Worm (Caenorhabditis elegans): ENCODE results near the gene C26B2.7.

DNA sequence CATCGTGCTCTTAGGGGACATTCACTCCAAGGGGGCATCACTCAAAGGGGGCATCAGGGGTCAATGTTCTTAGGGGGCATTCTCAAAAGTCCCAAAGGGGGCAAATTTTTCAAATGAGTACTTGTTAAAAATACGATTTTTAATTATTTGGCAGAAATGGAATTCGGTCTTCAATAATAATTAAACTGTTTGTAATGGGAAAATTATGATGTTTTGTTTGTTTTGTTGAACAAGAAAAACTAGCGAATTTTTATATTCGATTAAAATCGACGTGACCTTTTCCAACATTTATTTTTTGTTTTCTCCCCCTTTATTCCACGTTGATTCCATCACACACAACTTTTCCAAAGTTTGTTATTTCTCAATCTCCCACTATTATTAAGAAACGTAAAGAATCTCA is 49.1 kb upstream of the C26B2.7 start, which contains the start of gene F57H12.5:
- no peak for TF ChIP-seq ets-7 (tag; optimal IDR thresholded peaks at IDR 0.05)
- no peak for TF ChIP-seq ama-1 (optimal IDR thresholded peaks at IDR 0.05)
- no peak for TF ChIP-seq tra-4 (tag; optimal IDR thresholded peaks at IDR 0.05)
- no peak for TF ChIP-seq sea-1 (GFP tag; conservative IDR thresholded peaks at IDR 0.05)
- TF ChIP-seq aly-1 (tag; optimal IDR thresholded peaks at IDR 0.05), result no peak
- TF ChIP-seq tbx-11 (GFP tag; IDR thresholded peaks at IDR 0.05), result no peak
- TF ChIP-seq F13C5.2 (tag; optimal IDR thresholded peaks at IDR 0.05), result no peak
- TF ChIP-seq hmbx-1 (tag; optimal IDR thresholded peaks at IDR 0.05), result no peak
- TF ChIP-seq hmg-4 (GFP tag; optimal IDR thresholded peaks at IDR 0.05), result no peak
- TF ChIP-seq scrt-1 (GFP tag; IDR thresholded peaks at IDR 0.05), result no peak

All from whole organism, early embryonic.